Worm (Caenorhabditis elegans): ENCODE measurements around the gene T06E6.10.

The T06E6.10 gene

DNA sequence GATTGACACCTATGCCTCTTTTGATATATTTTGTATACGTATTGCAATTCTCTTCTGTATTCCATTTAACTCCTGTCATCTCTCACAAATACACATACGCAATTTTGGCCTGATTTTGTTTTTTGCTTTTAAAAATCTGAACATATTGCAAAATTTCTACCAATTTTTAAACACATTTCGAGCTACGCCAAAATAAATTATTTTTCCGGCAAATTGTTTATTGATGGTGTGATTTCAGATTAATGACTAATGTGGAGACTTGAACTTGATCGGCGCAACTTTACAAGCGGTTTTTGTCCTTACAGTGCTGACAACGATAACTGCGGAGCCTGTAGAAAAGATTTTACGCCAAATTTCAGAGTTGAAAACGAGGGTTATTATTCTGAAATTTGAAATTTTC lies 20.8 kb upstream of the T06E6.10 start (continued):
- TF ChIP-seq B0336.3 (GFP tag; IDR thresholded peaks at IDR 0.05) (peak; percentile 72; the same call in 1 of the 2 replicates), lin-35 (GFP tag; optimal IDR thresholded peaks at IDR 0.05) (peak in 1 of 3 experiments; percentile 2), attf-6 (GFP tag; IDR thresholded peaks at IDR 0.05) (peak; percentile 76), cebp-2 (GFP tag; IDR thresholded peaks at IDR 0.05) (no peak), nhr-90 (tag; optimal IDR thresholded peaks at IDR 0.05) (no peak), snpc-3.4 (tag; optimal IDR thresholded peaks at IDR 0.05) (peak; percentile 13), zim-3 (tag; optimal IDR thresholded peaks at IDR 0.05) (no peak), unc-130 (GFP tag; optimal IDR thresholded peaks at IDR 0.05) (no peak), snpc-1.1 (tag; optimal IDR thresholded peaks at IDR 0.05; ENCODE audit: insufficient read depth) (peak; percentile 34), rpc-1 (optimal IDR thresholded peaks at IDR 0.05) (no peak), rpc-1 (tag; optimal IDR thresholded peaks at IDR 0.05) (peak; percentile 10), xnd-1 (tag; optimal IDR thresholded peaks at IDR 0.05) (peak; percentile 51), F10E7.11 (tag; optimal IDR thresholded peaks at IDR 0.05) (peak; percentile 17), ccch-3 (GFP tag; optimal IDR thresholded peaks at IDR 0.05) (no peak), Y53G8AR.9 (GFP tag; conservative IDR thresholded peaks at IDR 0.05) (peak; percentile 75), madf-8 (GFP tag; conservative IDR thresholded peaks at IDR 0.05) (peak; percentile 34; the same call in 1 of the 2 replicates), snpc-1.3 (tag; optimal IDR thresholded peaks at IDR 0.05; ENCODE audit: insufficient read depth) (no peak), F52B5.7 (tag; optimal IDR thresholded peaks at IDR 0.05) (no peak), snpc-4 (GFP tag; optimal IDR thresholded peaks at IDR 0.05) (peak; percentile 29), snpc-4 (tag; optimal IDR thresholded peaks at IDR 0.05) (no peak), madf-3 (GFP tag; IDR thresholded peaks at IDR 0.05) (0 out of 2 replicates have a peak, but pooled peaks have one; percentile 16), hrde-1 (tag; optimal IDR thresholded peaks at IDR 0.05; ENCODE audit: borderline replicate concordance) (peak; percentile 82), tlf-1 (GFP tag; optimal IDR thresholded peaks at IDR 0.05) (peak; percentile 63), ekl-4 (GFP tag; IDR thresholded peaks at IDR 0.05) (peak; percentile 67), C17E4.6 (GFP tag; IDR thresholded peaks at IDR 0.05) (0 out of 2 replicates have a peak, but pooled peaks have one; percentile 12), K12H6.12 (tag; optimal IDR thresholded peaks at IDR 0.05) (no peak), lag-1 (GFP tag; IDR thresholded peaks at IDR 0.05) (no peak), nfyb-1 (GFP tag; IDR thresholded peaks at IDR 0.05) (no peak), pbrm-1 (GFP tag; IDR thresholded peaks at IDR 0.05) (peak; percentile 25; the same call in 1 of the 2 replicates), F49E8.2 (tag; optimal IDR thresholded peaks at IDR 0.05; ENCODE audit: insufficient read depth) (peak; percentile 38), dpff-1 (tag; optimal IDR thresholded peaks at IDR 0.05) (no peak), somi-1 (GFP tag; optimal IDR thresholded peaks at IDR 0.05) (no peak), dox-1 (GFP tag; IDR thresholded peaks at IDR 0.05) (no peak), ztf-18 (tag; optimal IDR thresholded peaks at IDR 0.05) (no peak), bed-1 (GFP tag; IDR thresholded peaks at IDR 0.05) (no peak), Y95B8A.8 (GFP tag; IDR thresholded peaks at IDR 0.05) (peak; percentile 56; the same call in 1 of the 2 replicates), die-1 (tag; optimal IDR thresholded peaks at IDR 0.05) (no peak), D2030.7 (GFP tag; IDR thresholded peaks at IDR 0.05) (0 out of 2 replicates have a peak, but pooled peaks have one; percentile 10), him-1 (tag; optimal IDR thresholded peaks at IDR 0.05) (peak; percentile 37), lsl-1 (GFP tag; optimal IDR thresholded peaks at IDR 0.05) (peak; percentile 37), Y79H2A.3 (GFP tag; conservative IDR thresholded peaks at IDR 0.05) (peak; percentile 21; the same call in 1 of the 2 replicates), madf-6 (GFP tag; IDR thresholded peaks at IDR 0.05) (peak; percentile 73), sea-2 (GFP tag; IDR thresholded peaks at IDR 0.05) (no peak)

Measured in whole organism, young adult.